Fruit fly (Drosophila melanogaster) Kc167 (cell line): ENCODE results near the gene CG14856.

ENCODE experiments used
- Myc ChIP-seq: fragments of >200 bp; optimal IDR thresholded peaks from 2 replicates; lab custom pipeline; 2017; ENCODE audit warnings: missing external identifiers
- Sin3A ChIP-seq: fragments of >200 bp; optimal IDR thresholded peaks from 2 replicates; lab custom pipeline; 2018; ENCODE audit warnings: missing external identifiers
- h ChIP-seq: fragments of >200 bp; optimal IDR thresholded peaks from 3 replicates; lab custom pipeline; 2018; ENCODE audit warnings: missing external identifiers
- insv ChIP-seq: fragments of >200 bp; optimal IDR thresholded peaks from 3 replicates; lab custom pipeline; 2018; ENCODE audit warnings: missing external identifiers
- psq ChIP-seq: fragments of >200 bp; optimal IDR thresholded peaks from 2 replicates; lab custom pipeline; 2017; ENCODE audit warnings: missing external identifiers
- ttk ChIP-seq: sonication (Bioruptor generic); optimal IDR thresholded peaks from 2 replicates; lab custom pipeline; 2017; ENCODE audit warnings: missing external identifiers

The CG14856 gene

DNA sequence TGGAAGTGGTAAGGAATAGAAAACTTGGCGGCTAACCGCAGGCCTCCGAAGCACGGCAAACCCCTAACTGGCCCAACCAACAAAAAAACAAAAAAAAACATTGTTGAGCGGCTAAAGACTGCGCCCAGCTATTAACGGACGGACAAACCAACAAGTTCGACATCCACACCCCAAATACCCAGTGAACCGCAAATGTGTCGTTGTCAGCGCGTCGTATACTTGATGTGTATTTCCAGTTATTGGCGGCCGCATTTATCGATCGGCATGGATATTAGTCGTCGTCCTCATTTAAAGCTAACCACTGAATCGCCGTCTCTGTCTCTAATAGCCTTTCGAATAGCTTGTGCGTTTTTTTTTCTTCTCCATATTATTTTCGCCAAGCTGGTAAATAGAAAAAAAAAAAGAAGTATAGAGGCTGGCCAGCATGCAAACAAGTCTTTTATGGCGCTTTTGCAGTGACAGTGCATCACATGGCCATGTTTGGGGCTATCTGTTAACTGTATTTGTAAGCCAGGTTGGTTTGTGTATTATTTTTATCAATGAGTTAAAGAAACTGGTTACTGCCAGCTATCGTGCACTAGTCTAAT lies 32.3 kb upstream of the CG14856 start:
- TF ChIP-seq Myc (lab: Kevin White, UChicago): no peak
- TF ChIP-seq insv (lab: Kevin White, UChicago): no peak
- no peak for TF ChIP-seq ttk (lab: Kevin White, UChicago)
- TF ChIP-seq psq (lab: Kevin White, UChicago): no peak
- no peak for TF ChIP-seq Sin3A (lab: Kevin White, UChicago)
- TF ChIP-seq h: no peak

DNA sequence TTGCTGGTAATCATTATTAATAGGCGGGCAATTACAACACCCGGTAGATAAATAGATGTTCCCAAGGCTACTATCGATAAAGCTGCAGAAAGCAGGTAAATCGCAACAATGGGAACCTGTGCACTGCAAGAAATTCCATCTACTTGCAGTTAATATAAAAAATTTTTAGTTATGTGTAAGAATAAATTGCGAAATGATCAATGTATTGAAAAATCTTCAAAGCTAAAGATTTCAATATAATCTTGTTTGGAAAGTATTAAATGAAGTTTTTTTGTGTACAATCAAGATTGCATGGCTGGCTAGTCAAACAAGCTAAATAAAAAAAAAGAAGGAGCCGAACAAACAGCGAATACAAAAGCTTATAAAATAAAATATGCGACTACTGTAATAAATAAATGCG lies 23.4 kb upstream of the CG14856 start:
- TF ChIP-seq psq (lab: Kevin White, UChicago): no peak
- no peak for TF ChIP-seq ttk (lab: Kevin White, UChicago)
- TF ChIP-seq h: no peak
- TF ChIP-seq Myc (lab: Kevin White, UChicago): no peak
- no peak for TF ChIP-seq insv (lab: Kevin White, UChicago)
- no peak for TF ChIP-seq Sin3A (lab: Kevin White, UChicago)

DNA sequence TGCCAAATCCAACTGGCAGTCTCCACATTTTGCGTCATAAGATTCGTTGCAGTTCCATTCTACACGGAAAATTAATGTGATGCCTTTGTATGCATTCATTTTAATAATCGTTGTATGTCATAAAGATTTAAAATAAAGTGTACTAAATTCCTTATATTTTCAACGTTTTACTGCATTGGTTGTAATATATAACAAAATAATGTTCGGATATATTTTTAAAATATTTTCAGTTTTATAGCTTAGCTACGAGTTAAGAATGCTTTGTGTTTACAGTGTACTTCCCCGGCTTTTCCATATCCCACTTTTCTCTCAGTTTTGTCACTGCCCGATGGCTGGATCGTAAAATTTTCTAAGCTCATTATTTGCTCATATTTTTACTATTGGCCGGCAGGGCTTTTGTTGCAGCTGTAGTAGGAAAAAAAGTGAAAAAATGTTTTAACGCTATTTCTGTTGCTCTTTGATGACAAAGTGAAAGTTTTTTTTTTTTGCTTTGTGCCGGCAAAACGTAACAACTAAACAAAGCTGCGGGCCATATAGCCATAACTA lies 19.0 kb upstream of the CG14856 start:
- TF ChIP-seq ttk (lab: Kevin White, UChicago) (no peak), Sin3A (lab: Kevin White, UChicago) (no peak), Myc (lab: Kevin White, UChicago) (no peak), h (no peak), insv (lab: Kevin White, UChicago) (no peak), psq (lab: Kevin White, UChicago) (no peak)

DNA sequence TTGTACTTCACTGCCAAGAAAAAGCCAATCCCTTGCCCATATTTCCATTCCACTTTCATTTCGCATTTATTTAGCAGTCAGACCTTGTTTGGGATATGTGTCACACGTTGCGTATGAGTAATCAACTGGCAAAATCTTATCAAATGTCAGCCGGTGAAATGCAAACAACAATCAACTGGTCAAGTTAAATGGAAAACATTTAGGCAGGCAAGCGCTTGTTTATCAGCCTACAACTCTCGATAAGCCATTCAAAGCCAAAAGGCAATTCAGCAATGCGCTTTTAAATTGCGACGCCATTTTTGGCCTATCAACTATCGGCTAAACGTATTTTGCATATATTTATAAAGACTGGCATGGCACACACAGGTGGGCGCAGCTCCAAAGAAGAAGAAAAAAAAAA lies 18.0 kb upstream of the CG14856 start:
- TF ChIP-seq psq (lab: Kevin White, UChicago): no peak
- TF ChIP-seq Myc (lab: Kevin White, UChicago): no peak
- no peak for TF ChIP-seq insv (lab: Kevin White, UChicago)
- TF ChIP-seq ttk (lab: Kevin White, UChicago): no peak
- TF ChIP-seq h: no peak
- no peak for TF ChIP-seq Sin3A (lab: Kevin White, UChicago)

DNA sequence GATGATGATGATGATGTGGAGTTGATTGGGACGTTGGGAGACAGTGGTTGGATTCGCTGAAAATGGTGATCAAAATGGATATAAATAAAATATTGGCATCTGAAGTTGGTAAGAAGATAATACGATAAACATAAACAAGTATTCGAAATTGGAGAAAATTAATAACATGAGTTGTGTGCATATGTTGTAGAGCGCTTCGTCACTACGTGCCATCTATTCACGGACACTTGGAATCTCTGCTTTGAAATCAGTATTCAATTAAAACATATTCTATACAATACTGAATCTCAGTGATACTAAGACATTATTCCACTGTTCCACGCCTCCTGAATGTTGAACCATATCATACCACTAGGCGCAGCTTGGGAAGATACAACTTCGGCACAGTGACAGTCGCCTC lies 13.5 kb upstream of the CG14856 start:
- TF ChIP-seq insv (lab: Kevin White, UChicago) (no peak), Sin3A (lab: Kevin White, UChicago) (no peak), ttk (lab: Kevin White, UChicago) (no peak), Myc (lab: Kevin White, UChicago) (no peak), psq (lab: Kevin White, UChicago) (no peak), h (no peak)

DNA sequence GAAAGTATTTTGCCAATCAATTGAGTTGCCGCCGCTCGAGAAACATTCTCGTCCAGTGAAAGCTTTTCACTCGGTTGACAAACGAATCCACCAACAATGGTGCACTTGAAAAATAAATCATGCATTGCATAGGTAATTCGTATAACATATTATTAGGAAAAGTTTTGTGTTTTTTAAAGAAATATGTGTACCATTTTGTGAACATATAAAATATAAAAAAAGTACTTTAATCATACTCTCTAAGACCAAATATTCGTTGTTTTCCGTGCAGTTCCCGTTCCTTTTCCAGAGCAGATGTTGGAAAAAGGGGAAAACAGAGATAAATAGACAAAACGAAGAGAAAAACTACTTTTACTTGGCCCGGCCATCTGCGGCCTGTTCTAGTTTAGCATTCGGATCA lies 12.1 kb upstream of the CG14856 start:
- TF ChIP-seq Myc (lab: Kevin White, UChicago) (no peak), h (no peak), Sin3A (lab: Kevin White, UChicago) (no peak), ttk (lab: Kevin White, UChicago) (no peak), psq (lab: Kevin White, UChicago) (no peak), insv (lab: Kevin White, UChicago) (no peak)

DNA sequence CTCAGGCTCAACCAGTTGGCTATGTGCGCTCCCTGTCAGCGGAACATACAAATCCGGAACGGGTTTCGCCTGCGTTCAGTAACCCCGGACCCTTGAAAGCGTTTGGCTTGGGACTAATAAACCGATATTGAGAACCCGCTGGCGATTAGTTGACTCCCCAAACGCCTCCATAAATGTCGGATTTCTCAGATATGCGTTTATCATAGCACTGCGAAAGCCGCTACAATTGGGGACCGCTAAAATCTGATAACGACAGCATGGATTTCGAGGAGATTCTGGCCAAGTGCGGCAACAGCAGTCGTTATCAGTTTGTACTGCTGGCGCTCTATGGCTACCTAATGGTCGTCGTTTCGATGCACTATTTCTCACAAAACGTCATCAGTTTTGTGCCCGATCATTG lies 2.5 kb upstream of the CG14856 start, which contains the start of gene CG14855:
Gene CG14855, plus strand, starts transcription at position 12 of the 400 bp plus-strand sequence.
- TF ChIP-seq Sin3A (lab: Kevin White, UChicago): no peak
- TF ChIP-seq insv (lab: Kevin White, UChicago): no peak
- no peak for TF ChIP-seq psq (lab: Kevin White, UChicago)
- TF ChIP-seq ttk (lab: Kevin White, UChicago): no peak
- no peak for TF ChIP-seq h
- no peak for TF ChIP-seq Myc (lab: Kevin White, UChicago)

DNA sequence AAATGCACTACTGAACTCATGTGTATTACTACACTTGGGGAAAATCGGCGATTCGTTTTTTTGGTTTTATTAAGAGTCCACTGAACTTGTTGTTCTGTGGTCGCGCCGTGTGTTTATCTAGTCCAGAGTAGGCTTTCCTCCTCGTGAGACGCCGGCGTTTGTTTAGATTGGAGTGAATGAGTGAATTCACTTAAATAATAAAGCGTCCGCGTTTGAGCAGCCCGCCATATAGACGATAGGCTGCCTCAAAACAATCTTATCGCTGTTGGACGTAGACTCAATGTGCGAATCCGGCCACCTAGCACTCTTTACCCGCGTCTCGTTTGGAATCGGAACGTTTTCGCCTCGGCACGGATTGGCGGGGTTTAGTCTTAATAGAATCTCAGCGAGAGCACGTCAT lies 2.6 kb downstream of the CG14856 start, which contains the start of gene CG14857:
Gene CG14857, plus strand, starts transcription at position 367 of the 400 bp plus-strand sequence.
- no peak for TF ChIP-seq ttk (lab: Kevin White, UChicago)
- no peak for TF ChIP-seq psq (lab: Kevin White, UChicago)
- no peak for TF ChIP-seq insv (lab: Kevin White, UChicago)
- no peak for TF ChIP-seq h
- no peak for TF ChIP-seq Myc (lab: Kevin White, UChicago)
- no peak for TF ChIP-seq Sin3A (lab: Kevin White, UChicago)

DNA sequence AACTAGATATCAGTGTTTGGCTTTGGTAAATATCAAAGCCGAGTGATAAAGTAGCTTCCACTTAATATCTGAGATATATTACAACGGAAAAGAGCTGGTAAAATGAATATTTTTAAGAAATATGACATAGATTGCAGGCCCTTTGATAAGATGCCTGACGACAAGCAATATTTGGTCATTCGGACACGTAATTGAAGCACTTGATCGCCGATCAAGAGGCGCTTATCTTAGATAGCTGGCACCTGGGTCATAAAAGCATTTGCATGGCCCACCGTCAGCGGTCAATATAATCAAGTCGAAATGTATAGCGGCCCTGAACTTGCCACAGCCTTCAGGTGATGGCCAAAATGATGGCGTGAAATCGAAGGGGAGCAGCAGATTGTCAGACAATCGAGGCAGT lies 11.9 kb downstream of the CG14856 start:
- no peak for TF ChIP-seq ttk (lab: Kevin White, UChicago)
- no peak for TF ChIP-seq h
- TF ChIP-seq insv (lab: Kevin White, UChicago): no peak
- TF ChIP-seq Sin3A (lab: Kevin White, UChicago): no peak
- no peak for TF ChIP-seq psq (lab: Kevin White, UChicago)
- no peak for TF ChIP-seq Myc (lab: Kevin White, UChicago)

DNA sequence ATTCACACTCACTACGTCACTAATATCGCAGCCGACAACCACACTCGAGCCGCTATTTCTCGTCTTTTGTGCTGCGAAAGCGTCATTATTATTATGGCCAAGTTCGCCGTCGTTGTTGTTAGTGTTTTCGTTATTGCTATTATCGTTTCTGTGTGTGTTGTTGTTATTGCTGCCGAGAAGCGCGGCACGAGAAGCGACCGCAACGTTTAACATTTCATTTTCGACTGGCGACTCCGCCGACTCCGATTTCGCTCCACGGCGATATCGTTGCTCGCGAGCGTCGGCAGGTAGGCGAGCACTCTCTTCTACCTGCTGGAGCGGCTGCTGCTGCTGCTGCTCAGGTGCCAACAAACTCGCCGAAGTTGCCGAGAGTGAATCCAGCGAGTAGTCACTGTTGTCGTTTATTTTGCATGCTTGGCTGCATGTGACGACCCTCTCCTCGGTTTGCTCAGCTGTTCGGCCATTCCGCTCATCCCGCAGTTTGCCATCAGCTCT lies 19.0 kb downstream of the CG14856 start:
- TF ChIP-seq Myc (lab: Kevin White, UChicago) (no peak), Sin3A (lab: Kevin White, UChicago) (no peak), h (no peak), psq (lab: Kevin White, UChicago) (no peak), insv (lab: Kevin White, UChicago) (no peak), ttk (lab: Kevin White, UChicago) (no peak)

DNA sequence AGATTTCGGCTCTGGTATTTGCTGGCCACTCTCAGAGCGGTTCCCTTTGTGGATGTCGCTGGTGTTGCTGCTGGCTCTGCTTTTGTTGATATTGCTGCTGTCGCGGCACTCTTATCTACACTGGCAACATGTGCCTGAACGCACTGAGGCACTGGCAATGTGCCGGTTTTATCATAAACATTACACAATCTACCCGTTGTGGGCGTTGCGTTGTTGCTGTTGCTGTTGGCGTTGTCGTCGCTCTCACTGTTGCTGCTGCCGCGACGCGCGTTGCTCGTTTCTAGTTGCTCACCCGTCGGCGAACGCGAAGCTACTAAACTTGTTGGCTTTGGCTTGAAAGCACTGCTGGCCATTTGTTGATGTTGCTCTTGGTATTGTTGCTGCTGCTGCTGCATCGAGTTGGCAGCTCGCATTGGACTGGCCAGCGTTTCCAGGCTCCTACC lies 20.9 kb downstream of the CG14856 start:
- TF ChIP-seq psq (lab: Kevin White, UChicago) (no peak), Myc (lab: Kevin White, UChicago) (no peak), insv (lab: Kevin White, UChicago) (no peak), ttk (lab: Kevin White, UChicago) (no peak), Sin3A (lab: Kevin White, UChicago) (no peak), h (no peak)

DNA sequence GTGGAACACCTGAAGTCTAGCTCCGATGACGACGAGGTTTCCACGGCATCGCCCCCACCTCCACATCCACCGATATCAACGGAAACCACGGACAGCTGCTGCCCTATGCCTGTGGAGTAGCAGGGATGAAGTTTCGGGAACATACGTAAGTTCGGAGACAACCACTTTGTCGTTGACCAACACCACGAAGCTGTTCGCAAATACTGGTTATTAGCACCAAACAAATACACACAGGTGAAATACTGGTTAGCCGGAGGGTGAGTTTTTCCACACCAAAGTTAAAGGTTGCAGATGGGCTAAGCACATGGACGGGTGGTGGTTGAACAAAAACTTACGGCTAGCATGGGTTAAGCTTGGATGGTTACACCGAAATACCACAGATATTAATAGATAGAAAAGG lies 22.4 kb downstream of the CG14856 start:
- TF ChIP-seq h (no peak), psq (lab: Kevin White, UChicago) (no peak), Sin3A (lab: Kevin White, UChicago) (no peak), insv (lab: Kevin White, UChicago) (no peak), ttk (lab: Kevin White, UChicago) (no peak), Myc (lab: Kevin White, UChicago) (no peak)
